Worm (Caenorhabditis elegans) whole organism, young adult: Measurements from ENCODE around the gene T28A11.4.
A peak's percentile ranks its signal among the peaks of the same experiment; 100 is the strongest.

ENCODE experiments used
- B0035.1 ChIP-seq: sonication (generic microtip); optimal IDR thresholded peaks from 2 replicates; lab custom pipeline; 2016; ENCODE audit warnings: missing genetic modification characterization, mild to moderate bottlenecking, missing compliant biosample characterization, missing genotype, missing genetic modification reagents
- B0261.1 ChIP-seq: sonication (generic microtip); optimal IDR thresholded peaks from 2 replicates; lab custom pipeline; 2016; ENCODE audit warnings: mild to moderate bottlenecking, missing genetic modification characterization, moderate library complexity, missing compliant biosample characterization
- B0336.3 ChIP-seq: fragments of 200-800 bp; sonication (Bioruptor generic); IDR thresholded peaks from 2 replicates; pipeline ENCODE4 v1.3.6; 2022; ENCODE audit warnings: missing genetic modification characterization, missing compliant biosample characterization
- C06A6.2 ChIP-seq: fragments of 200-800 bp; sonication (Bioruptor generic); conservative IDR thresholded peaks from 2 replicates; pipeline ENCODE4 v1.3.6; 2022; ENCODE audit warnings: missing genetic modification characterization, missing compliant biosample characterization
- F49E8.2 ChIP-seq: sonication (generic microtip); optimal IDR thresholded peaks from 3 replicates; lab custom pipeline; 2017; ENCODE audit warnings: missing genetic modification characterization, mild to moderate bottlenecking, missing compliant biosample characterization, antibody characterized with exemption, moderate library complexity; ENCODE audit not compliant: insufficient read depth
- F55B11.4 ChIP-seq: sonication (generic microtip); optimal IDR thresholded peaks from 2 replicates; lab custom pipeline; 2016; ENCODE audit warnings: missing compliant biosample characterization, missing genetic modification characterization, borderline replicate concordance; ENCODE audit not compliant: insufficient read depth
- K12H6.12 ChIP-seq: fragments of 200-800 bp; sonication (Bioruptor generic); optimal IDR thresholded peaks from 2 replicates; lab custom pipeline; 2018; ENCODE audit warnings: mild to moderate bottlenecking, missing genetic modification characterization, missing compliant biosample characterization
- Y56A3A.18 ChIP-seq: fragments of 200-800 bp; sonication (Bioruptor generic); IDR thresholded peaks from 2 replicates; pipeline ENCODE4 v1.3.6; 2022; ENCODE audit warnings: missing genetic modification reagents, missing genetic modification characterization, missing compliant biosample characterization
- ZK185.1 ChIP-seq: sonication (generic microtip); optimal IDR thresholded peaks from 2 replicates; lab custom pipeline; 2016; ENCODE audit warnings: mild to moderate bottlenecking, missing genetic modification characterization, missing compliant biosample characterization; ENCODE audit not compliant: poor library complexity, severe bottlenecking
- akir-1 ChIP-seq: fragments of 200-800 bp; sonication (Bioruptor generic); optimal IDR thresholded peaks from 2 replicates; lab custom pipeline; 2018; ENCODE audit warnings: mild to moderate bottlenecking, missing genetic modification characterization, moderate library complexity, missing compliant biosample characterization
- attf-5 ChIP-seq: fragments of 200-800 bp; sonication (Bioruptor generic); optimal IDR thresholded peaks from 2 replicates; lab custom pipeline; 2018; ENCODE audit warnings: mild to moderate bottlenecking, missing genetic modification characterization, missing compliant biosample characterization
- cebp-2 ChIP-seq: fragments of 200-800 bp; sonication (Bioruptor generic); IDR thresholded peaks from 2 replicates; pipeline ENCODE4 v1.3.6; 2022; ENCODE audit warnings: missing genetic modification characterization, missing compliant biosample characterization
- ceh-27 ChIP-seq: fragments of 200-800 bp; sonication (Bioruptor generic); optimal IDR thresholded peaks from 2 replicates; lab custom pipeline; 2018; ENCODE audit warnings: mild to moderate bottlenecking, missing genetic modification characterization, moderate library complexity, missing compliant biosample characterization
- ceh-91 ChIP-seq: fragments of 200-800 bp; sonication (Bioruptor generic); IDR thresholded peaks from 2 replicates; pipeline ENCODE4 v1.3.6; 2022; ENCODE audit warnings: missing genetic modification reagents, missing genetic modification characterization, missing compliant biosample characterization
- die-1 ChIP-seq: sonication (generic microtip); optimal IDR thresholded peaks from 2 replicates; lab custom pipeline; 2016; ENCODE audit warnings: missing genotype, mild to moderate bottlenecking, missing genetic modification characterization, missing compliant biosample characterization
- dox-1 ChIP-seq: fragments of 200-800 bp; sonication (Bioruptor generic); IDR thresholded peaks from 2 replicates; pipeline ENCODE4 v1.3.6; 2022; ENCODE audit warnings: missing genetic modification reagents, missing genetic modification characterization, missing compliant biosample characterization
- dpl-1 ChIP-seq: fragments of 150-350 bp; optimal IDR thresholded peaks from 2 replicates; lab custom pipeline; 2014; ENCODE audit warnings: missing biosample characterization, missing genetic modification reagents, missing genetic modification characterization
- egl-44 ChIP-seq: fragments of 200-800 bp; sonication (Bioruptor generic); IDR thresholded peaks from 2 replicates; pipeline ENCODE4 v1.3.6; 2022; ENCODE audit warnings: missing genetic modification reagents, missing genetic modification characterization, missing compliant biosample characterization
- egrh-3 ChIP-seq: fragments of 200-800 bp; sonication (Bioruptor generic); IDR thresholded peaks from 2 replicates; pipeline ENCODE4 v1.3.6; 2022; ENCODE audit warnings: missing genetic modification reagents, missing genetic modification characterization, missing compliant biosample characterization
- ekl-4 ChIP-seq: fragments of 200-800 bp; sonication (Bioruptor generic); IDR thresholded peaks from 2 replicates; pipeline ENCODE4 v1.3.6; 2022; ENCODE audit warnings: missing genetic modification reagents, missing genetic modification characterization, missing compliant biosample characterization
- gei-17 ChIP-seq: fragments of 200-800 bp; sonication (Bioruptor generic); optimal IDR thresholded peaks from 2 replicates; lab custom pipeline; 2018; ENCODE audit warnings: mild to moderate bottlenecking, missing genetic modification characterization, missing compliant biosample characterization
- hsf-1 ChIP-seq: fragments of 200-800 bp; sonication (Bioruptor generic); IDR thresholded peaks from 2 replicates; pipeline ENCODE4 v1.3.6; 2022; ENCODE audit warnings: missing genetic modification reagents, missing genetic modification characterization, missing compliant biosample characterization
- let-526 ChIP-seq: fragments of 200-800 bp; sonication (Bioruptor generic); IDR thresholded peaks from 2 replicates; pipeline ENCODE4 v1.3.6; 2022; ENCODE audit warnings: missing genetic modification reagents, missing genetic modification characterization, missing compliant biosample characterization
- lin-26 ChIP-seq: fragments of 200-800 bp; sonication (Bioruptor generic); IDR thresholded peaks from 2 replicates; pipeline ENCODE4 v1.3.6; 2022; ENCODE audit warnings: missing genetic modification reagents, missing genetic modification characterization, missing compliant biosample characterization
- lir-1 ChIP-seq: fragments of 200-800 bp; sonication (Bioruptor generic); conservative IDR thresholded peaks from 2 replicates; pipeline ENCODE4 v1.3.6; 2022; ENCODE audit warnings: missing genetic modification reagents, missing genetic modification characterization, missing compliant biosample characterization
- lsl-1 ChIP-seq: fragments of 200-800 bp; sonication (Bioruptor generic); optimal IDR thresholded peaks from 2 replicates; lab custom pipeline; 2018; ENCODE audit warnings: mild to moderate bottlenecking, missing genetic modification characterization, moderate library complexity, missing compliant biosample characterization
- madf-3 ChIP-seq: fragments of 200-800 bp; sonication (Bioruptor generic); IDR thresholded peaks from 2 replicates; pipeline ENCODE4 v1.3.6; 2022; ENCODE audit warnings: missing genetic modification reagents, missing genetic modification characterization, missing compliant biosample characterization
- madf-6 ChIP-seq: fragments of 200-800 bp; sonication (Bioruptor generic); IDR thresholded peaks from 2 replicates; pipeline ENCODE4 v1.3.6; 2022; ENCODE audit warnings: missing genetic modification reagents, missing genetic modification characterization, missing compliant biosample characterization
- mes-4 ChIP-seq: sonication (generic microtip); optimal IDR thresholded peaks from 2 replicates; lab custom pipeline; 2016; ENCODE audit warnings: missing genotype, missing genetic modification characterization, missing compliant biosample characterization
- mxl-1 ChIP-seq: sonication (generic microtip); optimal IDR thresholded peaks from 2 replicates; lab custom pipeline; 2016; ENCODE audit warnings: missing genetic modification characterization, missing compliant biosample characterization
- nfya-1 ChIP-seq: sonication (generic microtip); optimal IDR thresholded peaks from 2 replicates; lab custom pipeline; 2017; ENCODE audit warnings: antibody characterized with exemption, missing compliant biosample characterization, missing genetic modification characterization, borderline replicate concordance; ENCODE audit not compliant: insufficient read depth
- nfya-2 ChIP-seq: fragments of 200-800 bp; sonication (Bioruptor generic); IDR thresholded peaks from 2 replicates; pipeline ENCODE4 v1.3.6; 2022; ENCODE audit warnings: missing genetic modification reagents, missing genetic modification characterization, missing compliant biosample characterization
- repo-1 ChIP-seq: sonication (generic microtip); optimal IDR thresholded peaks from 2 replicates; lab custom pipeline; 2017; ENCODE audit warnings: mild to moderate bottlenecking, missing genetic modification characterization, missing compliant biosample characterization
- rpc-1 ChIP-seq, 2 experiments: fragments of 150-350 bp in 1 of 2; sonication (generic microtip) in 1 of 2; optimal IDR thresholded peaks; 2 replicates each; lab custom pipeline; 2014 to 2018; ENCODE audit warnings: missing biosample characterization in 1 of 2, missing genetic modification characterization in 1 of 2, missing genetic modification reagents in 1 of 2, missing genotype in 1 of 2
- sdz-38 ChIP-seq: sonication (generic microtip); optimal IDR thresholded peaks from 2 replicates; lab custom pipeline; 2016; ENCODE audit warnings: missing genotype, missing genetic modification characterization, missing compliant biosample characterization
- snpc-1.1 ChIP-seq: sonication (generic microtip); optimal IDR thresholded peaks from 2 replicates; lab custom pipeline; 2017; ENCODE audit warnings: missing genetic modification characterization, mild to moderate bottlenecking, missing compliant biosample characterization, antibody characterized with exemption, moderate library complexity, missing genotype, missing genetic modification reagents; ENCODE audit not compliant: insufficient read depth
- somi-1 ChIP-seq: fragments of 200-800 bp; sonication (Bioruptor generic); optimal IDR thresholded peaks from 2 replicates; lab custom pipeline; 2018; ENCODE audit warnings: mild to moderate bottlenecking, missing genetic modification characterization, missing compliant biosample characterization
- sptf-2 ChIP-seq: fragments of 200-800 bp; sonication (Bioruptor generic); optimal IDR thresholded peaks from 2 replicates; lab custom pipeline; 2018; ENCODE audit warnings: mild to moderate bottlenecking, missing genetic modification characterization, missing compliant biosample characterization
- tbx-9 ChIP-seq: sonication (generic microtip); optimal IDR thresholded peaks from 2 replicates; lab custom pipeline; 2016; ENCODE audit warnings: borderline replicate concordance, missing genetic modification characterization, inconsistent platforms, missing compliant biosample characterization
- unc-62 ChIP-seq: fragments of 150-350 bp; optimal IDR thresholded peaks from 2 replicates; lab custom pipeline; 2014; ENCODE audit warnings: missing biosample characterization, missing genetic modification reagents, missing genetic modification characterization
- zfh-2 ChIP-seq: fragments of 200-800 bp; sonication (Bioruptor generic); conservative IDR thresholded peaks from 2 replicates; pipeline ENCODE4 v1.3.6; 2022; ENCODE audit warnings: missing genetic modification reagents, missing genetic modification characterization, missing compliant biosample characterization
- ztf-22 ChIP-seq: fragments of 200-800 bp; sonication (Bioruptor generic); optimal IDR thresholded peaks from 2 replicates; lab custom pipeline; 2018; ENCODE audit warnings: mild to moderate bottlenecking, missing genetic modification characterization, moderate library complexity, missing compliant biosample characterization
- ztf-25 ChIP-seq: fragments of 200-800 bp; sonication (Bioruptor generic); IDR thresholded peaks from 2 replicates; pipeline ENCODE4 v1.3.6; 2022; ENCODE audit warnings: missing genetic modification reagents, missing genetic modification characterization, missing compliant biosample characterization
- ztf-26 ChIP-seq: sonication (generic microtip); optimal IDR thresholded peaks from 2 replicates; lab custom pipeline; 2017; ENCODE audit warnings: missing genetic modification characterization, missing compliant biosample characterization

Gene T28A11.4

DNA sequence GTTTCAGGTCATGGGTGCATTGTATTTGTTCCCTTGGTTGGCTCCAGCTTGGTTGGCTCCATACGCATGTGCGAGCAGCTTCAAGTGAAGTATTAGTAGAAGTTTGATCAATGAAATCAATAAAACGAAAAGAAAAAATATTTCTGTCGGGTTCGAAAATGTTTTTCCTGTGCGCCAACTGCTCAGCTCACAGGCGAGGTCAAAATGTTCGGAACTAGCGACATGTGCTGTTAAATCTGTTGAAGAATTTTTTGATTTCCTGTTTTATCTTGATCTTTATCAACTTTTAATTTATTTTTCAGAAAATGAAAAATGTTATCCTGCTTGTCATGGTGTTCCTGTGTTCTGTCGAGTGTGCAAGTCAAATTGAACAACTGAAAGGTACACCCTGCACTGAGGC lies 7.7 kb downstream of the T28A11.4 start, which contains the start of gene T28A11.25:
Gene T28A11.25 (plus strand): TSS at position 301 of the 400 bp plus-strand sequence.
- TF ChIP-seq madf-3 (GFP tag; lab: Robert Waterston, UW) (0 out of 2 replicates have a peak, but pooled peaks have one; percentile 28), rpc-1 (optimal IDR thresholded peaks at IDR 0.05; lab: Kevin White, UChicago) (no peak), rpc-1 (tag; optimal IDR thresholded peaks at IDR 0.05; lab: Kevin White, UChicago) (no peak), sptf-2 (no peak)

DNA sequence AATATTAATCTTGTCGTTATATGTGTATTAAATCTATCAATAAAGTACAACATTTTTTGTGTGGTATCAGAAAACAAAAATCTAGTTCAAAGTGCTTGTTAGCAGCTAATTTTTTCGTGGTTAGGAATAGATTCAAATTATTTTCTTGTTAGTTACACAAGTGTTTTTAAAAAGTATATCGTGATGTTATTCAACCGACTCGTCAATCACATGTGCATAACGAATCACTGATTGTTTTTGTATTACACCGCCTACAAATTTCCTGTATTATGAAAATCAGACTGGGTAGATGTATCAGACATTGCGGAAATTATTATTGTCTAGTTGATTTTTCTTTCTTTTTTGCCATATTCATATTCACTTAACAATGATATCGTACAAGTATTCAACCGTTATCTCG lies 9.1 kb downstream of the T28A11.4 start, which contains the start of gene str-64:
Gene str-64 (plus strand): TSS at position 301 of the 400 bp plus-strand sequence.
- TF ChIP-seq cebp-2 (no peak), gei-17 (GFP tag; lab: Kevin White, UChicago) (no peak), C06A6.2 (no peak), ceh-91 (no peak), repo-1 (tag; lab: Kevin White, UChicago) (no peak), ztf-25 (GFP tag; lab: Robert Waterston, UW) (no peak), ZK185.1 (tag; lab: Kevin White, UChicago) (no peak), dpl-1 (no peak), nfya-1 (tag; lab: Kevin White, UChicago) (no peak), B0261.1 (tag; lab: Kevin White, UChicago) (no peak), sdz-38 (tag; lab: Kevin White, UChicago) (no peak), Y56A3A.18 (no peak), ceh-27 (no peak), mxl-1 (tag; lab: Kevin White, UChicago) (no peak), B0035.1 (tag; lab: Kevin White, UChicago) (no peak), dox-1 (GFP tag; lab: Robert Waterston, UW) (no peak)
- TF ChIP-seq, all 124 proteins: peak for 0

DNA sequence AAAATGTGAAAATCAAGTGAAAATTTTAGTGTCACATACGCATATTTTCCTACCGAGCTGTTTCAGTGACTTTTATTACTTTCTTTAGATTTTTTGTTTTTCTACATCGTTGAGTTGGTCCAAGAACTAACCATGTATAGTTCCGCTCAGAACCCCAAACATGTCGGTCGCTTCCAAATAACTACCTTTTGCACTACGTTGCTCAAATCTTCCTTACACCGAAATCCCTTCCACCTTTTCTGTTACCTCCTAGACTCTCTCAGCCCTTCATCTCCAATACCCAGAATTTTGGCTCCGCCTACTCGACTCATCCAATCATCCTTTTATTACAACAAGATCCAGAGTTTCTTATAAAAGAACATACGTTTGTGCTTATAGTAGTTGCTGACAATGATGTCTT lies 10.8 kb downstream of the T28A11.4 start, which contains the start of gene F35F10.5:
Gene F35F10.5 (plus strand): TSS at position 301 of the 400 bp plus-strand sequence.
- TF ChIP-seq egl-44 (GFP tag; lab: Robert Waterston, UW) = no peak
- no peak for TF ChIP-seq ekl-4 (GFP tag; lab: Robert Waterston, UW)
- no peak for TF ChIP-seq F49E8.2 (tag; lab: Kevin White, UChicago)
- no peak for TF ChIP-seq madf-3 (GFP tag; lab: Robert Waterston, UW)
- TF ChIP-seq akir-1 (GFP tag; lab: Kevin White, UChicago) = no peak
- no peak for TF ChIP-seq K12H6.12 (tag; lab: Kevin White, UChicago)
- TF ChIP-seq hsf-1 (GFP tag; lab: Robert Waterston, UW) = no peak
- TF ChIP-seq unc-62 (GFP tag; lab: Kevin White, UChicago) = no peak

DNA sequence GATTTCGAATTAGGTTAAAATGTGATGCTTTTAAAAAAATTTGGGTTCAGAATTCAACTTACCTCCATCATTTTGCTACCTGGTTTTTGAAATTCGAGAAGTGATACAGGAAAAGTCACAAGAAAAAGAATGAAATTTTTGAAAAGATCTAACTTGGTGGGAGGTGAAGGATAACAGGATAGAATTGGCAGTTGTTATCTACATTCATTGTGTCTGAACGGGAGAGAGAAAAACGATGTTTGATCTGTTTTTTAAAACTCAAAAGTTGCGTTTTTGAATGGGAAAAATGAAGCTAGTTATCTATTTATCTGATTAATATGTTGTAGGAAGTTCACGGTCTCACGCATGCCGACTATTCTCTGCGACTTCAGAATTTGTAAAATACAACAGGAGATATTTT lies 13.5 kb downstream of the T28A11.4 start, which contains the start of gene F35F10.7:
Gene F35F10.7 (minus strand): TSS at position 101 of the 400 bp plus-strand sequence.
- TF ChIP-seq F55B11.4 (tag; lab: Kevin White, UChicago) = no peak
- no peak for TF ChIP-seq mes-4 (tag; lab: Kevin White, UChicago)
- no peak for TF ChIP-seq nfya-2
- no peak for TF ChIP-seq lsl-1 (GFP tag; lab: Kevin White, UChicago)
- TF ChIP-seq B0336.3 (GFP tag; lab: Robert Waterston, UW) = no peak
- TF ChIP-seq lir-1 (GFP tag; lab: Robert Waterston, UW) = no peak
- no peak for TF ChIP-seq zfh-2 (GFP tag; lab: Robert Waterston, UW)
- no peak for TF ChIP-seq madf-6 (GFP tag; lab: Robert Waterston, UW)
- TF ChIP-seq somi-1 = no peak
- TF ChIP-seq die-1 (tag; lab: Kevin White, UChicago) = no peak
- TF ChIP-seq egrh-3 (GFP tag; lab: Robert Waterston, UW) = no peak
- no peak for TF ChIP-seq tbx-9
- TF ChIP-seq ztf-26 (tag; lab: Kevin White, UChicago) = no peak
- no peak for TF ChIP-seq let-526 (GFP tag; lab: Robert Waterston, UW)
- no peak for TF ChIP-seq attf-5
- no peak for TF ChIP-seq snpc-1.1
- TF ChIP-seq ztf-22 (GFP tag; lab: Kevin White, UChicago) = no peak
- no peak for TF ChIP-seq ztf-25 (GFP tag; lab: Robert Waterston, UW)
- TF ChIP-seq lin-26 (GFP tag; lab: Robert Waterston, UW) = no peak
- TF ChIP-seq cebp-2 = no peak
